Worm (Caenorhabditis elegans): ENCODE data around the gene ergi-2.
A peak's percentile ranks its signal among the peaks of the same experiment; 100 is the strongest.

Gene ergi-2

DNA sequence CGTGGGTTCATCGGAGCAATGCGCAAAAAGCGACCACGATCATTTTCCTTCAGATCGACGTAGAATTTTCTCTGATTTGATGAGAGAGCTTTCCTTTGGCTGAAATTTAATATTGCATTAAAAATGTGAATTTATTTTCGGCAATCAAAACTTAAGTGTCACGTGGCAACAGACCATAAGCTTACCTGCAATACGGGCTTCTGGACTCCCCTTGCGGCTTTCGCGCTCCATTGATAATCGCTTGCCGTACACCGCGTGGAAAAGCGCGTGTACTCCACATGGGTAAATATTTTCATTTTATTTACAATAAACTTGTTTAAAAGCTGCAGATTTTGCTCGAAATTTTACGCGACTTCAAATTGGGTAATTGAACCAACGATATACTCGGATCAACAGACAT is 24.6 kb downstream of the ergi-2 start, which contains the start of gene plp-2:
plp-2 (minus strand) TSS at position 280 of the 400 bp plus-strand sequence.
- TF ChIP-seq ceh-43 (GFP tag; optimal IDR thresholded peaks at IDR 0.05) (no peak), lsy-2 (tag; optimal IDR thresholded peaks at IDR 0.05) (no peak), nhr-12 (tag; optimal IDR thresholded peaks at IDR 0.05) (no peak), mep-1 (tag; optimal IDR thresholded peaks at IDR 0.05) (no peak), ham-2 (GFP tag; optimal IDR thresholded peaks at IDR 0.05) (no peak), M03D4.4 (tag; optimal IDR thresholded peaks at IDR 0.05) (no peak), flh-1 (GFP tag; optimal IDR thresholded peaks at IDR 0.05) (no peak), elt-3 (tag; optimal IDR thresholded peaks at IDR 0.05) (no peak), ztf-11 (tag; optimal IDR thresholded peaks at IDR 0.05) (no peak), ceh-83 (GFP tag; optimal IDR thresholded peaks at IDR 0.05) (no peak), mab-5 (tag; optimal IDR thresholded peaks at IDR 0.05) (no peak), unc-39 (tag; optimal IDR thresholded peaks at IDR 0.05) (no peak), tbx-8 (GFP tag; optimal IDR thresholded peaks at IDR 0.05) (no peak)

DNA sequence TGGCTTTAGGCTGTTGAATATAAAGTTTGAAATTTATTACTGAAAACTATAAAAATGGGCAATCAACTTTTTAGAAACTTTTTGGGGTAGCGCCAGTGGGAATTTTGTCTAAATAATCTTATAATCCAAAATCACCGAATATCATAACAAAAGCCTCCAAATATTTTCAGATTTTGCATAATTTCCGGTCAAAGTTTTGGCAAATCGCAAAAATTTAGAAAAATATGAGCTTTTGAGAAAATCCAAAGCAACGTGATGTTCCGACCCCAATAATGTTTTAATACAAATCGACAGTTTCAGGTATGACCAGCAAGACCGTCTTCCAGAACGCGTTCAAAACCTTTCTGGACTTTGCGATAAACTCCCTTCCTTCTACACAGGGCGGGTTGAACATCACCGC is 27.7 kb downstream of the ergi-2 start, which contains the start of gene emre-1:
emre-1 (plus strand) TSS at position 301 of the 400 bp plus-strand sequence.
- no peak for TF ChIP-seq mab-5 (tag; optimal IDR thresholded peaks at IDR 0.05)
- no peak for TF ChIP-seq lin-13 (tag; optimal IDR thresholded peaks at IDR 0.05)
- no peak for TF ChIP-seq blmp-1 (tag; optimal IDR thresholded peaks at IDR 0.05)
- no peak for TF ChIP-seq drap-1 (GFP tag; optimal IDR thresholded peaks at IDR 0.05)
- no peak for TF ChIP-seq mep-1 (tag; optimal IDR thresholded peaks at IDR 0.05)
- TF ChIP-seq lsy-2 (tag; optimal IDR thresholded peaks at IDR 0.05) = no peak
- no peak for TF ChIP-seq unc-62 (GFP tag; optimal IDR thresholded peaks at IDR 0.05)
- TF ChIP-seq sptf-1 (tag; optimal IDR thresholded peaks at IDR 0.05) = no peak
- TF ChIP-seq snpc-4 (tag; optimal IDR thresholded peaks at IDR 0.05) = no peak
- TF ChIP-seq unc-120 (tag; optimal IDR thresholded peaks at IDR 0.05; ENCODE audit: poor library complexity, severe bottlenecking) = no peak
- TF ChIP-seq hlh-1 (tag; optimal IDR thresholded peaks at IDR 0.05) = no peak
- no peak for TF ChIP-seq bed-3 (GFP tag; optimal IDR thresholded peaks at IDR 0.05)
- no peak for TF ChIP-seq ces-1 (GFP tag; optimal IDR thresholded peaks at IDR 0.05)
- no peak for TF ChIP-seq nhr-2 (tag; optimal IDR thresholded peaks at IDR 0.05)
- no peak for TF ChIP-seq M03D4.4 (tag; optimal IDR thresholded peaks at IDR 0.05)

DNA sequence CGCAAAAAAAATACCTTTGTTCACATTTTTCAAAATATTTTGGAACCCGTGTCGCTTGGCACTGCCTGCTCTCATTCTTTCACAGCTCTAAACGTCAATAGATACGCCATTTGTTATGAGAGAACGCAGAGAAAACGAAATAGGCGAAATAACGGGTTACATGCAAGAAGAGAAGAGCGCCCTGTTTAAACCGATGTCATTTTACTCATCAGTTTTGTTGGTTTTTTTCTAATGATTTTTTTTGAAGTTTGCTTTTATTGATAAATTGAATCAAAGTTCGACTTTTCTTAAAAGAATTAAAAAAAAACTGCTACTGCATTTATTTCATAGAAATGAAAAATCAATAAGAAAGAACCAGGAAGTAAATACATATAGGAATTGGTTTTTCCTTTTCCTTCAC is 28.4 kb downstream of the ergi-2 start:
- peak; percentile 0 for TF ChIP-seq unc-120 (tag; optimal IDR thresholded peaks at IDR 0.05; ENCODE audit: poor library complexity, severe bottlenecking)
- peak; percentile 13 for TF ChIP-seq ces-1 (GFP tag; optimal IDR thresholded peaks at IDR 0.05)
- TF ChIP-seq mls-2 (tag; optimal IDR thresholded peaks at IDR 0.05) = no peak
- TF ChIP-seq sem-2 (GFP tag; optimal IDR thresholded peaks at IDR 0.05) = no peak
- TF ChIP-seq hlh-1 (tag; optimal IDR thresholded peaks at IDR 0.05) = peak; percentile 53
- no peak for TF ChIP-seq blmp-1 (tag; optimal IDR thresholded peaks at IDR 0.05)

ce11 chrX:14976840-14977534 is 30.1 kb downstream of the ergi-2 start:
- TF ChIP-seq ces-1 (GFP tag; optimal IDR thresholded peaks at IDR 0.05) (peak; percentile 87), elt-3 (tag; optimal IDR thresholded peaks at IDR 0.05) (no peak), blmp-1 (tag; optimal IDR thresholded peaks at IDR 0.05) (no peak), bed-3 (GFP tag; optimal IDR thresholded peaks at IDR 0.05) (no peak), lin-32 (GFP tag; optimal IDR thresholded peaks at IDR 0.05) (no peak), zip-8 (tag; optimal IDR thresholded peaks at IDR 0.05) (no peak), elt-1 (tag; optimal IDR thresholded peaks at IDR 0.05; ENCODE audit: borderline replicate concordance, insufficient read depth) (no peak), ceh-83 (GFP tag; optimal IDR thresholded peaks at IDR 0.05) (no peak)

DNA sequence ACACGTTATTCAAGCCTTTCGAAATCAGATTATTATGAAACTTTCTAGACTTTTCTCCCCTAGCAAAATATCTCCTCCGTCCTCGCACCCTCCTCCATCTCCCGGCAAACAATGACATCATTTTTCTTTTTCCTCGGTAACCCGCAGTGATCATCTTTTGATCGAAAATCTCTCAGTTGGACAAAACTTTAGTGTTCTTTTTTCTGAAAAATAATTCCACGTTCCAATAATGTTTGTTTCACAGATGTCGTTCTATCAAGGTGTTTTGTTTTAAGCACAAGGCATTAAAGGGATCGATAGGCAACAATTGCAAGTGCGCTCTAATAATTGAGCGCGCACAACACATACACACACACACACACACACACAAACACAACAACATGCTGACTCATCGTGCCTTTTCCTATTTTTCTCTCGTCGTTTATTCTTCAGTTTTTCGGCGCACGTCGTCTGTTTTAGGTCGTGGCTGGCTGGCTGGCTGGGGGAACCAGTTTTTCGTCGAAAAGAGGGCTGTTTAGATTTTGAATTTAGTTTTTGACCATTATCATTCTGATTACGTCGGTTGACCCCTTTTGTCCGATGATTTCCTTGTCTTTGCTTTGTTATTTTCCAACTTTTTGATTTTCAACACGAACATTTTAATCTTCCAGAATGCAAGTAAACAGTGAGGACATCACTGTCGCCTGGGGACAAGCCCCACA is 31.5 kb downstream of the ergi-2 start, which contains the start of gene F20D1.3:
F20D1.3 (plus strand) TSS at position 651 of the 701 bp plus-strand sequence.
- TF ChIP-seq lsy-2 (tag; optimal IDR thresholded peaks at IDR 0.05) (no peak), M03D4.4 (tag; optimal IDR thresholded peaks at IDR 0.05) (no peak), sptf-1 (tag; optimal IDR thresholded peaks at IDR 0.05) (no peak), ztf-11 (tag; optimal IDR thresholded peaks at IDR 0.05) (no peak), pha-4 (tag; optimal IDR thresholded peaks at IDR 0.05) (no peak), sem-2 (GFP tag; optimal IDR thresholded peaks at IDR 0.05) (no peak), flh-1 (GFP tag; optimal IDR thresholded peaks at IDR 0.05) (no peak), nhr-237 (tag; optimal IDR thresholded peaks at IDR 0.05) (peak; percentile 68), mab-5 (tag; optimal IDR thresholded peaks at IDR 0.05) (no peak), mep-1 (tag; optimal IDR thresholded peaks at IDR 0.05) (peak; percentile 82), hlh-1 (tag; optimal IDR thresholded peaks at IDR 0.05) (no peak), snpc-4 (tag; optimal IDR thresholded peaks at IDR 0.05) (no peak), unc-120 (tag; optimal IDR thresholded peaks at IDR 0.05; ENCODE audit: poor library complexity, severe bottlenecking) (peak; percentile 45), ceh-39 (tag; optimal IDR thresholded peaks at IDR 0.05) (peak; percentile 29), tbx-8 (GFP tag; optimal IDR thresholded peaks at IDR 0.05) (no peak), mls-2 (tag; optimal IDR thresholded peaks at IDR 0.05) (peak; percentile 65), ces-1 (GFP tag; optimal IDR thresholded peaks at IDR 0.05) (peak; percentile 70)

All from whole organism, mixed stage, embryonic.